Worm (Caenorhabditis elegans) whole organism, young adult: ENCODE measurements around the gene mrps-18A.
"Not testable (repeated sequence)": the region's sequence is repeated elsewhere in the genome, so short reads cannot be mapped to it uniquely, and the experiment has no call there.

Source experiments
- F57C9.4 ChIP-seq: sonication (generic microtip); optimal IDR thresholded peaks from 2 replicates; lab custom pipeline; 2017; ENCODE audit warnings: mild to moderate bottlenecking, missing genetic modification characterization, missing compliant biosample characterization
- ama-1 ChIP-seq, 3 experiments: fragments of 150-350 bp in 1 of 3; sonication (generic microtip) in 2 of 3; optimal IDR thresholded peaks; 2 replicates each; lab custom pipeline; 2014 to 2018; ENCODE audit warnings: missing biosample characterization in 2 of 3, missing genetic modification characterization in 2 of 3, missing genetic modification reagents in 2 of 3
- bed-1 ChIP-seq: fragments of 200-800 bp; sonication (Bioruptor generic); IDR thresholded peaks from 2 replicates; pipeline ENCODE4 v1.3.6; 2022; ENCODE audit warnings: missing genetic modification reagents, missing genetic modification characterization, missing compliant biosample characterization
- hsf-1 ChIP-seq: fragments of 200-800 bp; sonication (Bioruptor generic); IDR thresholded peaks from 2 replicates; pipeline ENCODE4 v1.3.6; 2022; ENCODE audit warnings: missing genetic modification reagents, missing genetic modification characterization, missing compliant biosample characterization
- let-526 ChIP-seq: fragments of 200-800 bp; sonication (Bioruptor generic); IDR thresholded peaks from 2 replicates; pipeline ENCODE4 v1.3.6; 2022; ENCODE audit warnings: missing genetic modification reagents, missing genetic modification characterization, missing compliant biosample characterization
- nfya-2 ChIP-seq: fragments of 200-800 bp; sonication (Bioruptor generic); IDR thresholded peaks from 2 replicates; pipeline ENCODE4 v1.3.6; 2022; ENCODE audit warnings: missing genetic modification reagents, missing genetic modification characterization, missing compliant biosample characterization
- tbp1 ChIP-seq: fragments of 200-800 bp; sonication (Bioruptor generic); optimal IDR thresholded peaks from 2 replicates; lab custom pipeline; 2018; ENCODE audit warnings: mild to moderate bottlenecking, missing genetic modification characterization, missing compliant biosample characterization
- unc-62 ChIP-seq: fragments of 150-350 bp; optimal IDR thresholded peaks from 2 replicates; lab custom pipeline; 2014; ENCODE audit warnings: missing biosample characterization, missing genetic modification reagents, missing genetic modification characterization

ce11 chrIII:8347822-8348221 is 16.1 kb upstream of the mrps-18A start, which contains the start of gene clc-29:
- not testable (repeated sequence) for TF ChIP-seq unc-62 (GFP tag; lab: Kevin White, UChicago); nfya-2 (GFP tag; lab: Robert Waterston, UW); ama-1 (optimal IDR thresholded peaks at IDR 0.05; lab: Kevin White, UChicago); ama-1 (GFP tag; optimal IDR thresholded peaks at IDR 0.05; lab: Kevin White, UChicago); bed-1 (GFP tag; lab: Robert Waterston, UW); F57C9.4 (tag; lab: Kevin White, UChicago); hsf-1 (GFP tag; lab: Robert Waterston, UW); let-526 (GFP tag; lab: Robert Waterston, UW); tbp1 (GFP tag; lab: Kevin White, UChicago)
